Worm (Caenorhabditis elegans) whole organism, young adult: ENCODE results near the gene act-1.

Experiments used
- B0019.2 ChIP-seq: fragments of 200-800 bp; sonication (Bioruptor generic); conservative IDR thresholded peaks from 2 replicates; pipeline ENCODE4 v1.3.6; 2022; ENCODE audit warnings: missing genetic modification reagents, missing genetic modification characterization, missing compliant biosample characterization
- B0261.1 ChIP-seq: sonication (generic microtip); optimal IDR thresholded peaks from 2 replicates; lab custom pipeline; 2016; ENCODE audit warnings: mild to moderate bottlenecking, missing genetic modification characterization, moderate library complexity, missing compliant biosample characterization
- B0336.3 ChIP-seq: fragments of 200-800 bp; sonication (Bioruptor generic); IDR thresholded peaks from 2 replicates; pipeline ENCODE4 v1.3.6; 2022; ENCODE audit warnings: missing genetic modification characterization, missing compliant biosample characterization
- D2030.7 ChIP-seq: fragments of 200-800 bp; sonication (Bioruptor generic); IDR thresholded peaks from 2 replicates; pipeline ENCODE4 v1.3.6; 2022; ENCODE audit warnings: missing genetic modification reagents, missing genetic modification characterization, missing compliant biosample characterization
- F23B12.7 ChIP-seq: sonication (generic microtip); optimal IDR thresholded peaks from 2 replicates; lab custom pipeline; 2017; ENCODE audit warnings: missing genetic modification characterization, mild to moderate bottlenecking, missing compliant biosample characterization, antibody characterized with exemption, moderate library complexity; ENCODE audit not compliant: insufficient read depth
- F52B5.7 ChIP-seq: sonication (generic microtip); optimal IDR thresholded peaks from 2 replicates; lab custom pipeline; 2016; ENCODE audit warnings: mild to moderate bottlenecking, missing genetic modification characterization, missing compliant biosample characterization
- T26A5.8 ChIP-seq: sonication (generic microtip); optimal IDR thresholded peaks from 2 replicates; lab custom pipeline; 2016; ENCODE audit warnings: missing genetic modification characterization, missing compliant biosample characterization
- Y53G8AR.9 ChIP-seq: fragments of 200-800 bp; sonication (Bioruptor generic); conservative IDR thresholded peaks from 2 replicates; pipeline ENCODE4 v1.3.6; 2022; ENCODE audit warnings: missing genetic modification reagents, missing genetic modification characterization, missing compliant biosample characterization
- Y56A3A.18 ChIP-seq: fragments of 200-800 bp; sonication (Bioruptor generic); IDR thresholded peaks from 2 replicates; pipeline ENCODE4 v1.3.6; 2022; ENCODE audit warnings: missing genetic modification reagents, missing genetic modification characterization, missing compliant biosample characterization
- Y95B8A.8 ChIP-seq: fragments of 200-800 bp; sonication (Bioruptor generic); IDR thresholded peaks from 2 replicates; pipeline ENCODE4 v1.3.6; 2022; ENCODE audit warnings: missing genetic modification reagents, missing genetic modification characterization, missing compliant biosample characterization
- ZK185.1 ChIP-seq: sonication (generic microtip); optimal IDR thresholded peaks from 2 replicates; lab custom pipeline; 2016; ENCODE audit warnings: mild to moderate bottlenecking, missing genetic modification characterization, missing compliant biosample characterization; ENCODE audit not compliant: poor library complexity, severe bottlenecking
- ama-1 ChIP-seq, 3 experiments: fragments of 150-350 bp in 1 of 3; sonication (generic microtip) in 2 of 3; optimal IDR thresholded peaks; 2 replicates each; lab custom pipeline; 2014 to 2018; ENCODE audit warnings: missing biosample characterization in 2 of 3, missing genetic modification characterization in 2 of 3, missing genetic modification reagents in 2 of 3
- aptf-3 ChIP-seq: fragments of 200-800 bp; sonication (Bioruptor generic); IDR thresholded peaks from 2 replicates; pipeline ENCODE4 v1.3.6; 2022; ENCODE audit warnings: missing genetic modification characterization, missing compliant biosample characterization
- atf-7 ChIP-seq: sonication (generic microtip); optimal IDR thresholded peaks from 2 replicates; lab custom pipeline; 2017; ENCODE audit warnings: mild to moderate bottlenecking, missing genetic modification characterization, missing compliant biosample characterization
- attf-3 ChIP-seq: fragments of 200-800 bp; sonication (Bioruptor generic); conservative IDR thresholded peaks from 2 replicates; pipeline ENCODE4 v1.3.6; 2022; ENCODE audit warnings: missing genetic modification reagents, missing genetic modification characterization, missing compliant biosample characterization
- attf-6 ChIP-seq: fragments of 200-800 bp; sonication (Bioruptor generic); IDR thresholded peaks from 2 replicates; pipeline ENCODE4 v1.3.6; 2022; ENCODE audit warnings: missing genetic modification reagents, missing genetic modification characterization, missing compliant biosample characterization
- bed-2 ChIP-seq: fragments of 200-800 bp; sonication (Bioruptor generic); IDR thresholded peaks from 2 replicates; pipeline ENCODE4 v1.3.6; 2022; ENCODE audit warnings: missing genetic modification reagents, missing genetic modification characterization, missing compliant biosample characterization
- ccch-3 ChIP-seq: fragments of 200-800 bp; sonication (Bioruptor generic); optimal IDR thresholded peaks from 2 replicates; lab custom pipeline; 2018; ENCODE audit warnings: mild to moderate bottlenecking, missing genetic modification characterization, missing compliant biosample characterization
- cebp-1 ChIP-seq, 2 experiments: fragments of 200-800 bp in 1 of 2; sonication (Bioruptor generic) in 1 of 2; sonication (generic microtip) in 1 of 2; IDR thresholded peaks in 1 of 2; optimal IDR thresholded peaks in 1 of 2; 2 replicates each; pipeline versions ENCODE4 v1.3.6 to Lab custom; 2017 to 2022; ENCODE audit warnings: missing compliant biosample characterization in 2 of 2, missing genetic modification characterization in 2 of 2, mild to moderate bottlenecking in 1 of 2, missing genetic modification reagents in 1 of 2, moderate library complexity in 1 of 2
- chd-7 ChIP-seq: sonication (generic microtip); optimal IDR thresholded peaks from 2 replicates; lab custom pipeline; 2016; ENCODE audit warnings: mild to moderate bottlenecking, missing genetic modification characterization, moderate library complexity, missing compliant biosample characterization
- dox-1 ChIP-seq: fragments of 200-800 bp; sonication (Bioruptor generic); IDR thresholded peaks from 2 replicates; pipeline ENCODE4 v1.3.6; 2022; ENCODE audit warnings: missing genetic modification reagents, missing genetic modification characterization, missing compliant biosample characterization
- efl-1 ChIP-seq: fragments of 150-350 bp; optimal IDR thresholded peaks from 2 replicates; lab custom pipeline; 2014; ENCODE audit warnings: missing biosample characterization, missing genetic modification reagents, missing genetic modification characterization
- ekl-4 ChIP-seq: fragments of 200-800 bp; sonication (Bioruptor generic); IDR thresholded peaks from 2 replicates; pipeline ENCODE4 v1.3.6; 2022; ENCODE audit warnings: missing genetic modification reagents, missing genetic modification characterization, missing compliant biosample characterization
- fkh-3 ChIP-seq: sonication (generic microtip); optimal IDR thresholded peaks from 2 replicates; lab custom pipeline; 2016; ENCODE audit warnings: mild to moderate bottlenecking, missing genetic modification characterization, missing compliant biosample characterization
- hmg-20 ChIP-seq: fragments of 200-800 bp; sonication (Bioruptor generic); IDR thresholded peaks from 2 replicates; pipeline ENCODE4 v1.3.6; 2022; ENCODE audit warnings: missing genetic modification reagents, missing genetic modification characterization, missing compliant biosample characterization
- lag-1 ChIP-seq: fragments of 200-800 bp; sonication (Bioruptor generic); IDR thresholded peaks from 2 replicates; pipeline ENCODE4 v1.3.6; 2022; ENCODE audit warnings: missing genetic modification reagents, missing genetic modification characterization, missing compliant biosample characterization
- let-607 ChIP-seq, 2 experiments: fragments of 200-800 bp in 1 of 2; sonication (Bioruptor generic) in 1 of 2; sonication (generic microtip) in 1 of 2; optimal IDR thresholded peaks; 2 replicates each; lab custom pipeline; 2016 to 2018; ENCODE audit warnings: mild to moderate bottlenecking in 2 of 2, missing compliant biosample characterization in 2 of 2, missing genetic modification characterization in 2 of 2, moderate library complexity in 2 of 2, missing genotype in 1 of 2
- lin-26 ChIP-seq: fragments of 200-800 bp; sonication (Bioruptor generic); IDR thresholded peaks from 2 replicates; pipeline ENCODE4 v1.3.6; 2022; ENCODE audit warnings: missing genetic modification reagents, missing genetic modification characterization, missing compliant biosample characterization
- lin-35 ChIP-seq, 3 experiments: fragments of 150-350 bp in 2 of 3; sonication (generic microtip) in 1 of 3; optimal IDR thresholded peaks; 2 replicates each; lab custom pipeline; 2014 to 2018; ENCODE audit warnings: missing biosample characterization in 3 of 3, missing genetic modification characterization in 3 of 3, missing genetic modification reagents in 3 of 3
- lin-40 ChIP-seq: sonication (generic microtip); optimal IDR thresholded peaks from 2 replicates; lab custom pipeline; 2016; ENCODE audit warnings: missing genetic modification characterization, mild to moderate bottlenecking, missing compliant biosample characterization, missing genotype, missing genetic modification reagents
- lin-54 ChIP-seq: fragments of 200-800 bp; sonication (Bioruptor generic); optimal IDR thresholded peaks from 2 replicates; lab custom pipeline; 2018; ENCODE audit warnings: mild to moderate bottlenecking, missing genetic modification characterization, missing compliant biosample characterization
- lir-1 ChIP-seq: fragments of 200-800 bp; sonication (Bioruptor generic); conservative IDR thresholded peaks from 2 replicates; pipeline ENCODE4 v1.3.6; 2022; ENCODE audit warnings: missing genetic modification reagents, missing genetic modification characterization, missing compliant biosample characterization
- madf-3 ChIP-seq: fragments of 200-800 bp; sonication (Bioruptor generic); IDR thresholded peaks from 2 replicates; pipeline ENCODE4 v1.3.6; 2022; ENCODE audit warnings: missing genetic modification reagents, missing genetic modification characterization, missing compliant biosample characterization
- madf-6 ChIP-seq: fragments of 200-800 bp; sonication (Bioruptor generic); IDR thresholded peaks from 2 replicates; pipeline ENCODE4 v1.3.6; 2022; ENCODE audit warnings: missing genetic modification reagents, missing genetic modification characterization, missing compliant biosample characterization
- mcd-1 ChIP-seq: fragments of 200-800 bp; sonication (Bioruptor generic); IDR thresholded peaks from 2 replicates; pipeline ENCODE4 v1.3.6; 2022; ENCODE audit warnings: missing genetic modification reagents, missing genetic modification characterization, missing compliant biosample characterization
- nfya-2 ChIP-seq: fragments of 200-800 bp; sonication (Bioruptor generic); IDR thresholded peaks from 2 replicates; pipeline ENCODE4 v1.3.6; 2022; ENCODE audit warnings: missing genetic modification reagents, missing genetic modification characterization, missing compliant biosample characterization
- nfyb-1 ChIP-seq: fragments of 200-800 bp; sonication (Bioruptor generic); IDR thresholded peaks from 2 replicates; pipeline ENCODE4 v1.3.6; 2022; ENCODE audit warnings: missing genetic modification reagents, missing genetic modification characterization, missing compliant biosample characterization
- pha-4 ChIP-seq: fragments of 150-350 bp; sonication (generic microtip); optimal IDR thresholded peaks from 2 replicates; lab custom pipeline; 2014; ENCODE audit warnings: missing biosample characterization, missing genetic modification reagents, missing genetic modification characterization
- rec-8 ChIP-seq, 2 experiments: sonication (generic microtip); optimal IDR thresholded peaks; 2 replicates each; lab custom pipeline; 2016; ENCODE audit warnings: mild to moderate bottlenecking in 2 of 2, missing genetic modification characterization in 2 of 2, missing genetic modification reagents in 2 of 2, missing genotype in 2 of 2, missing biosample characterization in 1 of 2, missing compliant biosample characterization in 1 of 2, moderate library complexity in 1 of 2
- sea-2 ChIP-seq: fragments of 200-800 bp; sonication (Bioruptor generic); IDR thresholded peaks from 2 replicates; pipeline ENCODE4 v1.3.6; 2022; ENCODE audit warnings: missing genetic modification characterization, missing compliant biosample characterization
- snpc-4 ChIP-seq, 5 experiments: fragments of 150-350 bp in 1 of 5; sonication (generic microtip) in 4 of 5; optimal IDR thresholded peaks; 2 replicates each; lab custom pipeline; 2014 to 2018; ENCODE audit warnings: missing genetic modification characterization in 5 of 5, missing biosample characterization in 3 of 5, antibody characterized with exemption in 2 of 5, mild to moderate bottlenecking in 2 of 5, missing compliant biosample characterization in 2 of 5, missing genotype in 2 of 5, moderate library complexity in 2 of 5, missing genetic modification reagents in 1 of 5
- unc-130 ChIP-seq: sonication (generic microtip); optimal IDR thresholded peaks from 2 replicates; lab custom pipeline; 2016; ENCODE audit warnings: missing genetic modification reagents, missing genetic modification characterization, missing compliant biosample characterization
- zim-3 ChIP-seq: sonication (generic microtip); optimal IDR thresholded peaks from 2 replicates; lab custom pipeline; 2017; ENCODE audit warnings: mild to moderate bottlenecking, missing genetic modification characterization, moderate library complexity, missing compliant biosample characterization
- ztf-18 ChIP-seq: sonication (generic microtip); optimal IDR thresholded peaks from 2 replicates; lab custom pipeline; 2016; ENCODE audit warnings: missing genotype, mild to moderate bottlenecking, missing genetic modification characterization, missing compliant biosample characterization
- ztf-3 ChIP-seq: fragments of 200-800 bp; sonication (Bioruptor generic); optimal IDR thresholded peaks from 2 replicates; lab custom pipeline; 2018; ENCODE audit warnings: mild to moderate bottlenecking, missing genetic modification characterization, missing compliant biosample characterization

act-1 gene

DNA sequence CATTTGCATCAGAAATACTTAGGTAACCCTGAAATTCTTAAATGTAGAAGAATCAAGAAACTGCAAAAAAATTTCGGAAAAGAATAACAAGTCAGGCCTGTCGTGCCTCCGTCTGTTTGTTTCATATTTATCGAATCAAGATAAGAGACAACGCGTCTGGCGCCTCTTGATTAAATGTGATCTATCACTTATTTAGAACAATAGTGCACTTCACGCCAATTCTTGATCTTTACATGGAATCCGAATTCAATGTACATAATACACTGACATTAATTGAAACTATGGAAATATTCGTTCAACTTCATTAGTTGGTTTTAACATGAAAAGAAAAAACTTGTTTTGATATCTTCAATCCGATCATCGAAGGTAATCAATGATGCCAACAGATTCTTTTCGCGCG is 41.6 kb downstream of the act-1 start, which contains the start of gene mboa-2 (continued):
- TF ChIP-seq madf-3 (GFP tag; lab: Robert Waterston, UW) (no peak), dox-1 (GFP tag; lab: Robert Waterston, UW) (no peak), B0019.2 (GFP tag; lab: Robert Waterston, UW) (no peak), cebp-1 (GFP tag; IDR thresholded peaks at IDR 0.05; lab: Robert Waterston, UW) (no peak), cebp-1 (tag; optimal IDR thresholded peaks at IDR 0.05; lab: Kevin White, UChicago) (peak; percentile 28), B0336.3 (GFP tag; lab: Robert Waterston, UW) (peak; percentile 73), F52B5.7 (no peak), atf-7 (tag; lab: Kevin White, UChicago) (peak; percentile 43), lir-1 (GFP tag; lab: Robert Waterston, UW) (no peak), Y53G8AR.9 (peak; percentile 72), lin-40 (peak; percentile 53), lin-54 (GFP tag; lab: Kevin White, UChicago) (peak; percentile 1), B0261.1 (tag; lab: Kevin White, UChicago) (no peak), lin-35 (GFP tag; optimal IDR thresholded peaks at IDR 0.05; lab: Kevin White, UChicago) (peak in 1 of 3 experiments; percentile 48), aptf-3 (GFP tag; lab: Robert Waterston, UW) (no peak), mcd-1 (GFP tag; lab: Robert Waterston, UW) (no peak; the same call in 1 of the 2 replicates), ekl-4 (0 out of 2 replicates have a peak, but pooled peaks have one; percentile 40), lag-1 (GFP tag; lab: Robert Waterston, UW) (no peak), efl-1 (GFP tag; lab: Kevin White, UChicago) (no peak), snpc-4 (GFP tag; optimal IDR thresholded peaks at IDR 0.05; lab: Kevin White, UChicago) (no peak), snpc-4 (tag; optimal IDR thresholded peaks at IDR 0.05; lab: Kevin White, UChicago) (peak in 2 of 4 experiments; percentile 49 to 63), nfya-2 (GFP tag; lab: Robert Waterston, UW) (0 out of 2 replicates have a peak, but pooled peaks have one; percentile 45), chd-7 (tag; lab: Kevin White, UChicago) (no peak), ZK185.1 (tag; lab: Kevin White, UChicago) (peak; percentile 5), Y56A3A.18 (0 out of 2 replicates have a peak, but pooled peaks have one; percentile 52), unc-130 (GFP tag; lab: Kevin White, UChicago) (no peak), attf-6 (GFP tag; lab: Robert Waterston, UW) (peak; percentile 58; the same call in 1 of the 2 replicates), ztf-3 (GFP tag; lab: Kevin White, UChicago) (no peak), attf-3 (GFP tag; lab: Robert Waterston, UW) (no peak), nfyb-1 (GFP tag; lab: Robert Waterston, UW) (peak; percentile 75), Y95B8A.8 (0 out of 2 replicates have a peak, but pooled peaks have one; percentile 24), pha-4 (tag; lab: Kevin White, UChicago) (no peak), ama-1 (optimal IDR thresholded peaks at IDR 0.05; lab: Kevin White, UChicago) (no peak), ama-1 (GFP tag; optimal IDR thresholded peaks at IDR 0.05; lab: Kevin White, UChicago) (peak in 1 of 2 experiments; percentile 48), let-607 (tag; optimal IDR thresholded peaks at IDR 0.05; lab: Kevin White, UChicago) (peak in 1 of 2 experiments; percentile 46), ztf-18 (tag; lab: Kevin White, UChicago) (no peak), T26A5.8 (tag; lab: Kevin White, UChicago) (no peak), F23B12.7 (tag; lab: Kevin White, UChicago) (no peak)

DNA sequence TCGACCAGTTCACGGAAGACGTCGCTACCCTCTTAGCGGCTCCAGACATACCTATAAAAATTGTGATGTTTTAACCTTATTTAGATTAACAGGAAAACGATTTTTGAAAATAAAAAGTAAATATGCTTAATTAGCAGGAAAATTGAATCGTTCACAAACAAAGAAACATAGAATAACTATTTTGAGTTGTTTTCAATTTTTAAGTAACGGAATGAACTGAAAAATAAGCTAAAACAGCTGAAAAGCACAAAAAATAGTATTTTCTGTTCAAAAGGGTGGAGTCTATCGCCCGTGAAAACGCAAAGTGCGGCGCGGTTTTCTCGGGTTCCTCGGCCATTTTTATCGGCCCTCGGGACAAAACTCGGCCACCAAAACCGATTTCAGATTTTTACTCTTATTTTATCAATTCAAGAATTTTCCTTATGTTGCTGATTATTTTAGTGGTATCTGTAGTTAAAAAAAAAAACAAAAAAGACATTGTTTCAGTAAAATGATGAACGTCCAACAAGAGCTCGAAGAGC is 43.0 kb downstream of the act-1 start, which contains the start of the genes atp-5 and lmtr-3:
Gene atp-5, minus strand, starts transcription at position 51 of the 521 bp plus-strand sequence.
Gene lmtr-3, plus strand, starts transcription at position 370 of the 521 bp plus-strand sequence.
- TF ChIP-seq lin-26 (GFP tag; lab: Robert Waterston, UW) (peak; percentile 33; the same call in 1 of the 2 replicates), rec-8 (tag; optimal IDR thresholded peaks at IDR 0.05; lab: Kevin White, UChicago) (peak; percentile 64 to 74), mcd-1 (GFP tag; lab: Robert Waterston, UW) (peak; percentile 64), zim-3 (tag; lab: Kevin White, UChicago) (peak; percentile 28), bed-2 (GFP tag; lab: Robert Waterston, UW) (peak; percentile 94), ccch-3 (GFP tag; lab: Kevin White, UChicago) (peak; percentile 23), aptf-3 (GFP tag; lab: Robert Waterston, UW) (no peak), lin-35 (GFP tag; optimal IDR thresholded peaks at IDR 0.05; lab: Kevin White, UChicago) (peak in 1 of 3 experiments; percentile 24), D2030.7 (peak; percentile 85), fkh-3 (tag; lab: Kevin White, UChicago) (no peak), madf-6 (GFP tag; lab: Robert Waterston, UW) (peak; percentile 58; the same call in 1 of the 2 replicates), sea-2 (GFP tag; lab: Robert Waterston, UW) (no peak), hmg-20 (0 out of 2 replicates have a peak, but pooled peaks have one; percentile 28)
